Worm (Caenorhabditis elegans) whole organism, L1 larva: ENCODE results near the gene pqn-39.

Experiments
- C04F5.9 ChIP-seq: sonication (generic microtip); optimal IDR thresholded peaks from 2 replicates; lab custom pipeline; 2016; ENCODE audit warnings: missing genetic modification characterization, missing compliant biosample characterization
- C16A3.4 ChIP-seq: fragments of 150-350 bp; optimal IDR thresholded peaks from 2 replicates; lab custom pipeline; 2014; ENCODE audit warnings: missing biosample characterization, missing genetic modification characterization
- Y116A8C.19 ChIP-seq: sonication (generic microtip); optimal IDR thresholded peaks from 2 replicates; lab custom pipeline; 2016; ENCODE audit warnings: missing compliant biosample characterization, missing genetic modification characterization, borderline replicate concordance
- aha-1 ChIP-seq: fragments of 150-350 bp; optimal IDR thresholded peaks from 2 replicates; lab custom pipeline; 2014; ENCODE audit warnings: missing biosample characterization, missing genetic modification characterization
- aly-2 ChIP-seq: fragments of 150-350 bp; optimal IDR thresholded peaks from 2 replicates; lab custom pipeline; 2014; ENCODE audit warnings: missing biosample characterization, missing genetic modification characterization
- blmp-1 ChIP-seq: fragments of 150-350 bp; optimal IDR thresholded peaks from 2 replicates; lab custom pipeline; 2014; ENCODE audit warnings: missing biosample characterization, missing genetic modification characterization
- ceh-8 ChIP-seq: fragments of 200-800 bp; sonication (Bioruptor generic); optimal IDR thresholded peaks from 2 replicates; lab custom pipeline; 2018; ENCODE audit warnings: mild to moderate bottlenecking, missing genetic modification characterization, moderate library complexity, missing compliant biosample characterization
- dsc-1 ChIP-seq: sonication (generic microtip); optimal IDR thresholded peaks from 2 replicates; lab custom pipeline; 2016; ENCODE audit warnings: mild to moderate bottlenecking, missing genetic modification characterization, missing compliant biosample characterization
- ets-5 ChIP-seq: fragments of 200-800 bp; sonication (Bioruptor generic); IDR thresholded peaks from 2 replicates; pipeline ENCODE4 v1.3.6; 2022; ENCODE audit warnings: missing genetic modification characterization, missing compliant biosample characterization
- fkh-4 ChIP-seq: sonication (generic microtip); optimal IDR thresholded peaks from 2 replicates; lab custom pipeline; 2016; ENCODE audit warnings: missing compliant biosample characterization, missing genetic modification characterization, borderline replicate concordance
- fos-1 ChIP-seq: fragments of 150-350 bp; optimal IDR thresholded peaks from 2 replicates; lab custom pipeline; 2014; ENCODE audit warnings: missing biosample characterization, missing genetic modification characterization
- hlh-17 ChIP-seq: fragments of 200-800 bp; sonication (Bioruptor generic); optimal IDR thresholded peaks from 2 replicates; lab custom pipeline; 2018; ENCODE audit warnings: missing genetic modification characterization, mild to moderate bottlenecking, missing compliant biosample characterization, moderate library complexity, borderline replicate concordance
- hpl-2 ChIP-seq: fragments of 150-350 bp; optimal IDR thresholded peaks from 2 replicates; lab custom pipeline; 2014; ENCODE audit warnings: missing biosample characterization, missing genetic modification reagents, missing genetic modification characterization
- irx-1 ChIP-seq: sonication (generic microtip); optimal IDR thresholded peaks from 2 replicates; lab custom pipeline; 2016; ENCODE audit warnings: missing genetic modification characterization, missing compliant biosample characterization
- isw-1 ChIP-seq: fragments of 200-800 bp; sonication (Bioruptor generic); IDR thresholded peaks from 2 replicates; pipeline ENCODE4 v1.3.6; 2022; ENCODE audit warnings: missing genetic modification characterization, missing compliant biosample characterization
- jun-1 ChIP-seq: fragments of 150-350 bp; optimal IDR thresholded peaks from 2 replicates; lab custom pipeline; 2014; ENCODE audit warnings: missing biosample characterization, missing genetic modification reagents, missing genetic modification characterization
- lin-13 ChIP-seq: fragments of 150-350 bp; optimal IDR thresholded peaks from 2 replicates; lab custom pipeline; 2014; ENCODE audit warnings: missing biosample characterization, missing genetic modification reagents, missing genetic modification characterization
- lin-14 ChIP-seq: fragments of 200-800 bp; sonication (Bioruptor generic); optimal IDR thresholded peaks from 2 replicates; lab custom pipeline; 2018; ENCODE audit warnings: mild to moderate bottlenecking, missing genetic modification characterization, moderate library complexity, missing compliant biosample characterization
- lin-15B ChIP-seq: fragments of 150-350 bp; sonication (generic microtip); optimal IDR thresholded peaks from 3 replicates; lab custom pipeline; 2014; ENCODE audit warnings: missing biosample characterization, missing genetic modification characterization
- lin-39 ChIP-seq: fragments of 150-350 bp; optimal IDR thresholded peaks from 2 replicates; lab custom pipeline; 2014; ENCODE audit warnings: missing biosample characterization, missing genetic modification reagents, missing genetic modification characterization
- lir-3 ChIP-seq: sonication (generic microtip); optimal IDR thresholded peaks from 2 replicates; lab custom pipeline; 2016; ENCODE audit warnings: mild to moderate bottlenecking, missing genetic modification characterization, moderate library complexity, missing compliant biosample characterization; ENCODE audit not compliant: poor library complexity
- lsy-2 ChIP-seq, 2 experiments: fragments of 150-350 bp; optimal IDR thresholded peaks; 2 replicates each; lab custom pipeline; 2014; ENCODE audit warnings: missing biosample characterization in 2 of 2, missing genetic modification characterization in 2 of 2
- mab-9 ChIP-seq: fragments of 200-800 bp; sonication (Bioruptor generic); IDR thresholded peaks from 2 replicates; pipeline ENCODE4 v1.3.6; 2022; ENCODE audit warnings: missing genetic modification reagents, missing genetic modification characterization, missing compliant biosample characterization
- mef-2 ChIP-seq: fragments of 150-350 bp; optimal IDR thresholded peaks from 2 replicates; lab custom pipeline; 2014; ENCODE audit warnings: missing biosample characterization, missing genetic modification characterization
- mep-1 ChIP-seq: fragments of 150-350 bp; optimal IDR thresholded peaks from 2 replicates; lab custom pipeline; 2014; ENCODE audit warnings: missing biosample characterization, missing genetic modification characterization
- nhr-12 ChIP-seq: sonication (generic microtip); optimal IDR thresholded peaks from 2 replicates; lab custom pipeline; 2017; ENCODE audit warnings: missing biosample characterization, missing genetic modification characterization
- nhr-19 ChIP-seq: fragments of 200-800 bp; sonication (Bioruptor generic); conservative IDR thresholded peaks from 2 replicates; pipeline ENCODE4 v1.3.6; 2022; ENCODE audit warnings: missing genetic modification characterization, missing compliant biosample characterization
- nhr-237 ChIP-seq: fragments of 150-350 bp; optimal IDR thresholded peaks from 2 replicates; lab custom pipeline; 2014; ENCODE audit warnings: missing biosample characterization, missing genetic modification characterization
- nhr-28 ChIP-seq: fragments of 150-350 bp; optimal IDR thresholded peaks from 2 replicates; lab custom pipeline; 2014; ENCODE audit warnings: missing biosample characterization, missing genetic modification characterization
- nhr-47 ChIP-seq: sonication (generic microtip); optimal IDR thresholded peaks from 2 replicates; lab custom pipeline; 2016; ENCODE audit warnings: mild to moderate bottlenecking, missing genetic modification characterization, moderate library complexity, missing compliant biosample characterization
- nhr-71 ChIP-seq: sonication (generic microtip); optimal IDR thresholded peaks from 2 replicates; lab custom pipeline; 2016; ENCODE audit warnings: mild to moderate bottlenecking, missing genetic modification characterization, moderate library complexity, missing compliant biosample characterization
- nhr-76 ChIP-seq: sonication (generic microtip); optimal IDR thresholded peaks from 2 replicates; lab custom pipeline; 2017; ENCODE audit warnings: missing biosample characterization, missing genetic modification characterization
- nhr-77 ChIP-seq: fragments of 150-350 bp; optimal IDR thresholded peaks from 2 replicates; lab custom pipeline; 2014; ENCODE audit warnings: missing biosample characterization, missing genetic modification characterization
- nhr-84 ChIP-seq: sonication (generic microtip); optimal IDR thresholded peaks from 2 replicates; lab custom pipeline; 2017; ENCODE audit warnings: missing biosample characterization, missing genetic modification characterization
- nhr-90 ChIP-seq: sonication (generic microtip); optimal IDR thresholded peaks from 2 replicates; lab custom pipeline; 2016; ENCODE audit warnings: mild to moderate bottlenecking, missing genetic modification characterization, missing compliant biosample characterization; ENCODE audit not compliant: poor library complexity
- pag-3 ChIP-seq: sonication (generic microtip); optimal IDR thresholded peaks from 2 replicates; lab custom pipeline; 2017; ENCODE audit warnings: missing genetic modification characterization, mild to moderate bottlenecking, missing compliant biosample characterization, antibody characterized with exemption, borderline replicate concordance; ENCODE audit not compliant: insufficient read depth
- pqm-1 ChIP-seq: sonication (generic microtip); optimal IDR thresholded peaks from 3 replicates; lab custom pipeline; 2017; ENCODE audit warnings: missing biosample characterization, missing genetic modification characterization
- rnt-1 ChIP-seq: sonication (generic microtip); optimal IDR thresholded peaks from 2 replicates; lab custom pipeline; 2016; ENCODE audit warnings: mild to moderate bottlenecking, missing genetic modification characterization, moderate library complexity, missing compliant biosample characterization
- skn-1 ChIP-seq: fragments of 150-350 bp; optimal IDR thresholded peaks from 2 replicates; lab custom pipeline; 2014; ENCODE audit warnings: missing biosample characterization, missing genetic modification characterization
- sox-4 ChIP-seq: sonication (generic microtip); optimal IDR thresholded peaks from 2 replicates; lab custom pipeline; 2016; ENCODE audit warnings: missing genetic modification characterization, missing compliant biosample characterization
- sptf-1 ChIP-seq: fragments of 150-350 bp; optimal IDR thresholded peaks from 2 replicates; lab custom pipeline; 2014; ENCODE audit warnings: missing biosample characterization, missing genetic modification characterization
- tbx-2 ChIP-seq: sonication (generic microtip); optimal IDR thresholded peaks from 2 replicates; lab custom pipeline; 2016; ENCODE audit warnings: missing genetic modification characterization, missing compliant biosample characterization
- tlp-1 ChIP-seq: fragments of 150-350 bp; optimal IDR thresholded peaks from 2 replicates; lab custom pipeline; 2014; ENCODE audit warnings: missing biosample characterization, missing genetic modification characterization
- unc-30 ChIP-seq: sonication (generic microtip); optimal IDR thresholded peaks from 2 replicates; lab custom pipeline; 2017; ENCODE audit warnings: missing biosample characterization, missing genetic modification characterization
- unc-86 ChIP-seq: sonication (generic microtip); optimal IDR thresholded peaks from 2 replicates; lab custom pipeline; 2016; ENCODE audit warnings: missing genetic modification characterization, missing compliant biosample characterization
- unc-98 ChIP-seq: fragments of 200-800 bp; sonication (Bioruptor generic); IDR thresholded peaks from 2 replicates; pipeline ENCODE4 v1.3.6; 2022; ENCODE audit warnings: missing genetic modification characterization, missing compliant biosample characterization
- vab-15 ChIP-seq: sonication (generic microtip); optimal IDR thresholded peaks from 2 replicates; lab custom pipeline; 2017; ENCODE audit warnings: missing genotype, mild to moderate bottlenecking, missing genetic modification characterization, missing compliant biosample characterization
- xbp-1 ChIP-seq: sonication (generic microtip); optimal IDR thresholded peaks from 2 replicates; lab custom pipeline; 2016; ENCODE audit warnings: missing genetic modification characterization, missing compliant biosample characterization
- zag-1 ChIP-seq: fragments of 150-350 bp; optimal IDR thresholded peaks from 2 replicates; lab custom pipeline; 2014; ENCODE audit warnings: missing biosample characterization, missing genetic modification characterization
- zip-4 ChIP-seq: fragments of 200-800 bp; sonication (Bioruptor generic); optimal IDR thresholded peaks from 2 replicates; lab custom pipeline; 2018; ENCODE audit warnings: mild to moderate bottlenecking, missing genetic modification characterization, moderate library complexity, missing compliant biosample characterization

The pqn-39 gene

ce11 chrX:13973769-13974168 is 5.3 kb upstream of the pqn-39 start (continued):
- TF ChIP-seq unc-30 (tag; lab: Kevin White, UChicago) (no peak), nhr-84 (no peak), mep-1 (tag; lab: Kevin White, UChicago) (peak; percentile 61), hlh-17 (GFP tag; lab: Kevin White, UChicago) (no peak), pqm-1 (tag; lab: Kevin White, UChicago) (no peak), dsc-1 (peak; percentile 96), lin-13 (GFP tag; lab: Kevin White, UChicago) (peak; percentile 45), ets-5 (GFP tag; lab: Robert Waterston, UW) (no peak), nhr-76 (tag; lab: Kevin White, UChicago) (no peak), lir-3 (tag; lab: Kevin White, UChicago) (no peak), nhr-77 (tag; lab: Kevin White, UChicago) (no peak), fkh-4 (tag; lab: Kevin White, UChicago) (peak; percentile 56), C04F5.9 (no peak), aly-2 (tag; lab: Kevin White, UChicago) (no peak), rnt-1 (tag; lab: Kevin White, UChicago) (peak; percentile 74), skn-1 (tag; lab: Kevin White, UChicago) (peak; percentile 27), lin-14 (GFP tag; lab: Kevin White, UChicago) (peak; percentile 91), vab-15 (tag; lab: Kevin White, UChicago) (no peak), blmp-1 (tag; lab: Kevin White, UChicago) (no peak), C16A3.4 (tag; lab: Kevin White, UChicago) (peak; percentile 5), xbp-1 (tag; lab: Kevin White, UChicago) (peak; percentile 28), Y116A8C.19 (tag; lab: Kevin White, UChicago) (no peak), tbx-2 (peak; percentile 59), nhr-28 (tag; lab: Kevin White, UChicago) (no peak), unc-98 (no peak), zip-4 (GFP tag; lab: Kevin White, UChicago) (no peak), nhr-47 (tag; lab: Kevin White, UChicago) (peak; percentile 63), sox-4 (tag; lab: Kevin White, UChicago) (peak; percentile 21), zag-1 (tag; lab: Kevin White, UChicago) (no peak), fos-1 (tag; lab: Kevin White, UChicago) (no peak), irx-1 (tag; lab: Kevin White, UChicago) (no peak)
- TF ChIP-seq, all 84 proteins: peak for 28

- peak; percentile 29; the same call in 1 of the 2 replicates for TF ChIP-seq nhr-19
Measured at ce11 chrX:13973086-13973485, 4.6 kb upstream of the pqn-39 start.

DNA sequence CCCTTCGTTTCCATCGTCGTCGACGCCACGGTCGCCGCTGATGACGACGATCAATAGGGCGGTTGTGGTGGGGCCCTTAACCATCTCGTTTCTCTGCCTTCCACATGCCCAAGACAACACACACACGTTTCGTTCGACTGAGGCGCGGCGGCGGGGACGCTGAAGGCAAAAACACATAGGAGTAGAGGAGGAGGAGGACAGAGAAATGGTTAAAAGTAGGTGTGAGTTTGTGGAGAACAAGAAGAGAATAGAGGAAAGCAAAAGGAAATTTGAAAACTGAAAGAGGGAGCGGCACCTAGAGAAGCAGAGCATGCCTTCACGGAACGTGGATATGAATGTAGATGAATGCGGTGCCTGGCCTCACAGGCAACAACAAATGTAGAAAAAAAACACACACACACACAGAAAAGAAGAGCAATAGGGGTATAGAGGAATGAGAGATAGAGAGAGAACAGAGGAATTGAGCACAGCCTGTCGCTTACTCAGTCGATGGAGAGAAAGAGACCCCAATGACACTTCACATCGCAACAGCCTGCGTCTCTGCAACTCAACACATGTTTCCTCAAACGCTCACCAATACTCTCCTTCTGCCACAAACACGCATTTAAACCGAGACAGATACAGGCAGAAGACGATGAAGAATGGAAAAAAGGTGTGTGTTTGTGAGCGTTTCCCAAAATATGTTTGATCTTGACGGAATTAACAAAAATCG is 937 bp upstream of the pqn-39 start:
- TF ChIP-seq unc-30 (tag; lab: Kevin White, UChicago): no peak
- peak; percentile 98 for TF ChIP-seq lin-14 (GFP tag; lab: Kevin White, UChicago)
- TF ChIP-seq sptf-1 (tag; lab: Kevin White, UChicago): no peak
- TF ChIP-seq vab-15 (tag; lab: Kevin White, UChicago): no peak
- no peak for TF ChIP-seq mef-2
- TF ChIP-seq ceh-8: no peak
- TF ChIP-seq nhr-71 (tag; lab: Kevin White, UChicago): peak; percentile 89
- peak; percentile 3 for TF ChIP-seq lin-39 (tag; lab: Kevin White, UChicago)
- TF ChIP-seq aha-1 (tag; lab: Kevin White, UChicago): no peak
- TF ChIP-seq hpl-2 (GFP tag; lab: Kevin White, UChicago): peak; percentile 23
- TF ChIP-seq unc-86 (tag; lab: Kevin White, UChicago): peak; percentile 80
- peak; percentile 81 for TF ChIP-seq nhr-47 (tag; lab: Kevin White, UChicago)
- TF ChIP-seq mab-9 (GFP tag; lab: Robert Waterston, UW): peak; percentile 63; the same call in 1 of the 2 replicates
- TF ChIP-seq tlp-1 (tag; lab: Kevin White, UChicago): no peak
- no peak for TF ChIP-seq lin-15B (tag; lab: Kevin White, UChicago)
- TF ChIP-seq nhr-12 (tag; lab: Kevin White, UChicago): no peak
- TF ChIP-seq nhr-237 (tag; lab: Kevin White, UChicago): peak; percentile 38
- peak; percentile 43 for TF ChIP-seq isw-1 (GFP tag; lab: Robert Waterston, UW)
- no peak for TF ChIP-seq pag-3
- peak; percentile 30 to 82 for TF ChIP-seq lsy-2 (tag; optimal IDR thresholded peaks at IDR 0.05; lab: Kevin White, UChicago)
- TF ChIP-seq nhr-90 (tag; lab: Kevin White, UChicago): peak; percentile 42
- TF ChIP-seq ets-5 (GFP tag; lab: Robert Waterston, UW): no peak
- TF ChIP-seq jun-1 (tag; lab: Kevin White, UChicago): peak; percentile 46
